Worm (Caenorhabditis elegans): Measurements from ENCODE around the gene mev-1.

mev-1 gene

ce11 chrIII:10361456-10361855, 27.4 kb downstream of the mev-1 start (continued):
- no peak for TF ChIP-seq egl-27 (tag; optimal IDR thresholded peaks at IDR 0.05)
- no peak for TF ChIP-seq dmd-9 (GFP tag; IDR thresholded peaks at IDR 0.05)

DNA sequence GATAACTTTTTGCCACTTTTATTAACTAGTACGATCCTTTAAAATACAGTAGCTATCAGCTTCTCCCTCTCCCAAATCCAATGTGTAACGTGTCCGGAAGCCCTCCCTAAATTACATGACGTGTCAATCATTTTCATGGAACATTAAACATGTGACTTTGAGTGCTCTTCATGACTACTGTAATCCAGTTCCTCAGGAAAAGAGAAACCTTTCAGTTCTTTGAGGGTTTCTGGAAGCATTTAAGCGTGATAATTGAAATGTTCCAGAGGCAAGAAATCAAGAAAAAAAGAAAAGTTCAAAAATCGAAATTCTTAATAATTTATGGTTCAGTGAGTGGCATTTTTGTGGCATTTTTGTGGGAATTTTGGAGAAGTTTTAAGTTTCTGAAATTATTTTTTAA, 28.8 kb downstream of the mev-1 start:
- TF ChIP-seq zfp-3 (GFP tag; conservative IDR thresholded peaks at IDR 0.05) (no peak), madf-5 (GFP tag; IDR thresholded peaks at IDR 0.05) (no peak), lin-38 (GFP tag; IDR thresholded peaks at IDR 0.05) (no peak), arid-1 (GFP tag; conservative IDR thresholded peaks at IDR 0.05) (no peak), aly-2 (tag; optimal IDR thresholded peaks at IDR 0.05) (no peak), ceh-20 (GFP tag; IDR thresholded peaks at IDR 0.05) (no peak), unc-130 (GFP tag; optimal IDR thresholded peaks at IDR 0.05) (no peak), daf-16 (GFP tag; optimal IDR thresholded peaks at IDR 0.05) (no peak), daf-16 (tag; optimal IDR thresholded peaks at IDR 0.05) (no peak), ZK546.5 (tag; optimal IDR thresholded peaks at IDR 0.05) (no peak), Y105C5A.15 (GFP tag; IDR thresholded peaks at IDR 0.05) (no peak), ceh-44 (GFP tag; IDR thresholded peaks at IDR 0.05) (no peak), aha-1 (tag) (no peak), gei-8 (GFP tag; optimal IDR thresholded peaks at IDR 0.05) (no peak)

DNA sequence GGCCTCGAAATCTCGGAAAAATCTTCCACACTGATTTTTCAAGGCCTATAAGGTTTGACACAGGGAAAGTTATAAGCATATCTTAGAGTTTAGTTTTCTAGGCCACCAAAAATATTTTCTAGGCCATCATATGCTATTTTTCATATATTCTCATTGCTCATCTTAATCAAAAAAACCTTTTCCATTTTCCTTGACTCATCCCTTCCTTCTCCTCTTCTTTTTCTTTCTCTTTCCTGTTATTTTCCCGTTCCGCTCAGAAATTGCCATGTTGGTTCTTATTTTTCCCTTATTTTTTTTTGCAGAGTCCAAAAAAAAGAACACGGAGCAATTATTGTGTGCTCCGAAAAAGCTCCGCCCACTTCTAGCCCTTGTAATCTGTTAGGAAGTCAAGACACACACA, 30.6 kb downstream of the mev-1 start, which contains the start of gene tbc-8:
tbc-8 (plus strand) TSS at position 301 of the 400 bp plus-strand sequence.
- no peak for TF ChIP-seq madf-5 (GFP tag; IDR thresholded peaks at IDR 0.05)
- TF ChIP-seq aha-1 (tag), result peak; percentile 48

- TF ChIP-seq lsy-2 (tag; optimal IDR thresholded peaks at IDR 0.05) (peak in 1 of 2 experiments; percentile 10), hmg-1.1 (GFP tag; IDR thresholded peaks at IDR 0.05) (0 out of 2 replicates have a peak, but pooled peaks have one; percentile 33), set-16 (GFP tag; IDR thresholded peaks at IDR 0.05) (peak; percentile 24; the same call in 1 of the 2 replicates), unc-62 (GFP tag; optimal IDR thresholded peaks at IDR 0.05 in 1 of 2) (peak in 1 of 2 experiments; percentile 62), unc-62 (tag; optimal IDR thresholded peaks at IDR 0.05) (no peak), zfp-2 (tag; optimal IDR thresholded peaks at IDR 0.05) (no peak), ceh-28 (tag; optimal IDR thresholded peaks at IDR 0.05) (peak; percentile 57), skn-1 (tag; optimal IDR thresholded peaks at IDR 0.05) (no peak), fkh-10 (GFP tag; optimal IDR thresholded peaks at IDR 0.05) (peak; percentile 33), aha-1 (tag) (peak; percentile 78), snpc-1.2 (GFP tag; IDR thresholded peaks at IDR 0.05) (no peak), hlh-30 (tag; optimal IDR thresholded peaks at IDR 0.05; ENCODE audit: insufficient read depth) (peak; percentile 38), mdl-1 (tag; optimal IDR thresholded peaks at IDR 0.05) (peak in 1 of 2 experiments; percentile 21), rbr-2 (tag; optimal IDR thresholded peaks at IDR 0.05) (peak; percentile 15)
These were observed 33.4 kb downstream of the mev-1 start for ce11 chrIII:10367355-10367909.

ce11 chrIII:10373845-10374244, 39.8 kb downstream of the mev-1 start:
- TF ChIP-seq php-3 (GFP tag; IDR thresholded peaks at IDR 0.05) (no peak), gei-8 (GFP tag; optimal IDR thresholded peaks at IDR 0.05) (no peak), unc-62 (GFP tag; optimal IDR thresholded peaks at IDR 0.05 in 1 of 2) (peak in 1 of 2 experiments; percentile 95), unc-62 (tag; optimal IDR thresholded peaks at IDR 0.05) (no peak), lin-39 (tag; optimal IDR thresholded peaks at IDR 0.05) (no peak), Y75B8A.6 (GFP tag; IDR thresholded peaks at IDR 0.05) (no peak), lin-1 (GFP tag; IDR thresholded peaks at IDR 0.05) (no peak), aha-1 (tag) (peak; percentile 22)

Measured in whole organism, L4 larva.